Worm (Caenorhabditis elegans): ENCODE data around the gene F08B4.8.

DNA sequence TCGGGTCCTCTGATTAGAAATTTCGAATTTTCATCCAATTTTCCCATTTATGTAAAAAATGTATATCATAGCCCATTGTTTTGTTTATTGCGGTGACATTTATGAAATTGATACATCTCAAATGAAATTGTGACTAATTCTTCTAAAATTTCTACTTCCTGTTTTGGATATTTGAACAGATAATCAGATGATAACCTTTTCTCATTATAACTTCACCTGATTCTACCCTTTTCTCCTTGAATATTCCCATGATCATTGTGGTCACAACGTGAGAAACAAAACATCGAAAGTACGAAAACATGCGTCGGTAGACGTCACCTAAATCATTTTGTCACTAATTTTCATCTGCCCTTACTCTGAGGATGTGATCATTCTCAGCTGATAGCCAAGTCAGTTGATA is 47.2 kb upstream of the F08B4.8 start:
- TF ChIP-seq unc-62 (GFP tag; optimal IDR thresholded peaks at IDR 0.05), result no peak
- no peak for TF ChIP-seq elt-3 (tag; optimal IDR thresholded peaks at IDR 0.05)
- no peak for TF ChIP-seq nhr-28 (tag; optimal IDR thresholded peaks at IDR 0.05)
- TF ChIP-seq ZK546.5 (tag; optimal IDR thresholded peaks at IDR 0.05), result no peak
- TF ChIP-seq zag-1 (tag; optimal IDR thresholded peaks at IDR 0.05), result no peak
- no peak for TF ChIP-seq pha-4 (tag; optimal IDR thresholded peaks at IDR 0.05)
- no peak for TF ChIP-seq nhr-23 (tag; optimal IDR thresholded peaks at IDR 0.05)
- no peak for TF ChIP-seq fos-1 (tag; optimal IDR thresholded peaks at IDR 0.05)
